Fruit fly (Drosophila melanogaster) whole organism, embryonic: ENCODE results near the gene janB.

Experiments
- Ada2b ChIP-seq: fragments of 200-800 bp; sonication (Bioruptor generic); IDR thresholded peaks from 2 replicates; pipeline ENCODE4 v1.3.6; 2022; ENCODE audit warnings: missing biosample characterization, missing genetic modification characterization
- CG1024 ChIP-seq: fragments of 200-800 bp; sonication (Bioruptor generic); IDR thresholded peaks from 2 replicates; pipeline ENCODE4 v1.3.6; 2022; ENCODE audit warnings: missing biosample characterization, missing genetic modification characterization
- CG11504 ChIP-seq: fragments of 200-800 bp; sonication (Bioruptor generic); optimal IDR thresholded peaks from 3 replicates; lab custom pipeline; 2019; ENCODE audit warnings: missing biosample characterization, mild to moderate bottlenecking, missing genetic modification characterization, moderate library complexity
- CG14441 ChIP-seq: fragments of 200-800 bp; sonication (Bioruptor generic); IDR thresholded peaks from 2 replicates; pipeline ENCODE4 v1.3.6; 2022; ENCODE audit warnings: missing biosample characterization, missing genetic modification characterization
- CG15696 ChIP-seq: fragments of 200-800 bp; sonication (Bioruptor generic); optimal IDR thresholded peaks from 2 replicates; lab custom pipeline; 2019; ENCODE audit warnings: missing biosample characterization, mild to moderate bottlenecking, missing genetic modification characterization, moderate library complexity
- CG1602 ChIP-seq: fragments of 200-800 bp; sonication (Bioruptor generic); optimal IDR thresholded peaks from 3 replicates; lab custom pipeline; 2016; ENCODE audit warnings: missing biosample characterization, missing genetic modification characterization
- CG16863 ChIP-seq: fragments of 200-800 bp; sonication (Bioruptor generic); optimal IDR thresholded peaks from 3 replicates; lab custom pipeline; 2016; ENCODE audit warnings: missing biosample characterization, missing genetic modification characterization
- CG17361 ChIP-seq: fragments of 200-800 bp; sonication (Bioruptor generic); IDR thresholded peaks from 3 replicates; pipeline ENCODE4 v1.3.6; 2022; ENCODE audit warnings: missing biosample characterization, missing genetic modification characterization
- CG17612 ChIP-seq: fragments of 200-800 bp; sonication (Bioruptor generic); IDR thresholded peaks from 2 replicates; pipeline ENCODE4 v1.3.6; 2022; ENCODE audit warnings: missing biosample characterization, missing genetic modification characterization
- CG3065 ChIP-seq: fragments of 200-800 bp; sonication (Bioruptor generic); optimal IDR thresholded peaks from 2 replicates; lab custom pipeline; 2016; ENCODE audit warnings: missing biosample characterization, missing genetic modification characterization
- CG32767 ChIP-seq: fragments of 200-800 bp; sonication (Bioruptor generic); IDR thresholded peaks from 2 replicates; pipeline ENCODE4 v1.3.6; 2022; ENCODE audit warnings: missing biosample characterization, missing genetic modification characterization
- CG5953 ChIP-seq: fragments of 200-800 bp; sonication (Bioruptor generic); IDR thresholded peaks from 2 replicates; pipeline ENCODE4 v1.3.6; 2022; ENCODE audit warnings: missing biosample characterization, missing genetic modification characterization
- CG6689 ChIP-seq: fragments of 200-800 bp; sonication (Bioruptor generic); IDR thresholded peaks from 2 replicates; pipeline ENCODE4 v1.3.6; 2022; ENCODE audit warnings: missing biosample characterization, missing genetic modification characterization
- CG6813 ChIP-seq: fragments of 200-800 bp; sonication (Bioruptor generic); optimal IDR thresholded peaks from 2 replicates; lab custom pipeline; 2017; ENCODE audit warnings: missing biosample characterization, missing genetic modification characterization, mild to moderate bottlenecking, moderate library complexity, missing genetic modification reagents
- CG7271 ChIP-seq: fragments of 200-800 bp; sonication (Bioruptor generic); optimal IDR thresholded peaks from 2 replicates; lab custom pipeline; 2018; ENCODE audit warnings: missing biosample characterization, mild to moderate bottlenecking, missing genetic modification characterization, moderate library complexity
- CG7839 ChIP-seq: fragments of 200-800 bp; sonication (Bioruptor generic); optimal IDR thresholded peaks from 3 replicates; lab custom pipeline; 2018; ENCODE audit warnings: missing biosample characterization, mild to moderate bottlenecking, missing genetic modification characterization, moderate library complexity
- CG8944 ChIP-seq: fragments of 200-800 bp; sonication (Bioruptor generic); optimal IDR thresholded peaks from 3 replicates; lab custom pipeline; 2016; ENCODE audit warnings: missing biosample characterization, missing genetic modification characterization
- CG9817 ChIP-seq: fragments of 200-800 bp; sonication (Bioruptor generic); optimal IDR thresholded peaks from 2 replicates; lab custom pipeline; 2018; ENCODE audit warnings: missing biosample characterization, mild to moderate bottlenecking, missing genetic modification characterization, moderate library complexity
- Chrac-16 ChIP-seq: fragments of 200-800 bp; sonication (Bioruptor generic); optimal IDR thresholded peaks from 3 replicates; lab custom pipeline; 2016; ENCODE audit warnings: missing biosample characterization, missing genetic modification characterization
- Doc3 ChIP-seq: fragments of 200-800 bp; sonication (Bioruptor generic); IDR thresholded peaks from 3 replicates; pipeline ENCODE4 v1.3.6; 2022; ENCODE audit warnings: missing biosample characterization, missing genetic modification characterization; ENCODE audit not compliant: partially characterized antibody
- Dp ChIP-seq: fragments of 200-800 bp; sonication (Bioruptor generic); optimal IDR thresholded peaks from 2 replicates; lab custom pipeline; 2018; ENCODE audit warnings: missing biosample characterization, mild to moderate bottlenecking, missing genetic modification characterization, moderate library complexity
- E2f2 ChIP-seq: fragments of 200-800 bp; sonication (Bioruptor generic); IDR thresholded peaks from 2 replicates; pipeline ENCODE4 v1.3.6; 2022; ENCODE audit warnings: missing biosample characterization, missing genetic modification characterization
- Hr3 ChIP-seq: fragments of 200-800 bp; sonication (Bioruptor generic); optimal IDR thresholded peaks from 3 replicates; lab custom pipeline; 2016; ENCODE audit warnings: missing biosample characterization, missing genetic modification characterization
- Lim3 ChIP-seq: fragments of 200-800 bp; sonication (Bioruptor generic); IDR thresholded peaks from 2 replicates; pipeline ENCODE4 v1.3.6; 2022; ENCODE audit warnings: missing biosample characterization, missing genetic modification characterization
- MBD-R2 ChIP-seq: fragments of 200-800 bp; sonication (Bioruptor generic); IDR thresholded peaks from 2 replicates; pipeline ENCODE4 v1.3.6; 2022; ENCODE audit warnings: missing biosample characterization, missing genetic modification characterization
- Meics ChIP-seq: fragments of 200-800 bp; sonication (Bioruptor generic); optimal IDR thresholded peaks from 2 replicates; lab custom pipeline; 2017; ENCODE audit warnings: missing biosample characterization, mild to moderate bottlenecking, missing genetic modification characterization
- Nf-YC ChIP-seq: fragments of 200-800 bp; optimal IDR thresholded peaks from 3 replicates; lab custom pipeline; 2019; ENCODE audit warnings: missing biosample characterization, mild to moderate bottlenecking, missing genetic modification characterization, moderate library complexity
- Oaz ChIP-seq: fragments of 200-800 bp; sonication (Bioruptor generic); IDR thresholded peaks from 2 replicates; pipeline ENCODE4 v1.3.6; 2022; ENCODE audit warnings: missing biosample characterization, missing genetic modification characterization
- PHDP ChIP-seq: fragments of 200-800 bp; sonication (Bioruptor generic); optimal IDR thresholded peaks from 3 replicates; lab custom pipeline; 2018; ENCODE audit warnings: missing biosample characterization, mild to moderate bottlenecking, missing genetic modification characterization, moderate library complexity
- Sry-β ChIP-seq: fragments of 200-800 bp; sonication (Bioruptor generic); optimal IDR thresholded peaks from 2 replicates; lab custom pipeline; 2018; ENCODE audit warnings: missing biosample characterization, mild to moderate bottlenecking, missing genetic modification characterization, moderate library complexity
- Xbp1 ChIP-seq: fragments of 200-800 bp; sonication (Bioruptor generic); optimal IDR thresholded peaks from 3 replicates; lab custom pipeline; 2016; ENCODE audit warnings: missing biosample characterization, mild to moderate bottlenecking, missing genetic modification characterization
- amos ChIP-seq: fragments of 200-800 bp; sonication (Bioruptor generic); IDR thresholded peaks from 2 replicates; pipeline ENCODE4 v1.3.6; 2022; ENCODE audit warnings: missing biosample characterization, missing genetic modification characterization; ENCODE audit not compliant: partially characterized antibody
- bsh ChIP-seq, 2 experiments: fragments of 200-800 bp; sonication (Bioruptor generic); optimal IDR thresholded peaks; 2 replicates each; lab custom pipeline; 2017 to 2018; ENCODE audit warnings: mild to moderate bottlenecking in 2 of 2, missing biosample characterization in 2 of 2, missing genetic modification characterization in 2 of 2, moderate library complexity in 1 of 2
- cad ChIP-seq: fragments of >200 bp; optimal IDR thresholded peaks from 2 replicates; lab custom pipeline; 2017; ENCODE audit warnings: missing biosample characterization, missing genetic modification characterization
- chn ChIP-seq: fragments of 200-800 bp; sonication (Bioruptor generic); optimal IDR thresholded peaks from 2 replicates; lab custom pipeline; 2016; ENCODE audit warnings: missing biosample characterization, missing genetic modification characterization
- crc ChIP-seq: fragments of 200-800 bp; sonication (Bioruptor generic); optimal IDR thresholded peaks from 2 replicates; lab custom pipeline; 2016; ENCODE audit warnings: missing biosample characterization, missing genetic modification characterization
- dmrt99B ChIP-seq: fragments of 200-800 bp; sonication (Bioruptor generic); optimal IDR thresholded peaks from 2 replicates; lab custom pipeline; 2018; ENCODE audit warnings: missing biosample characterization, mild to moderate bottlenecking, missing genetic modification characterization, moderate library complexity
- esg ChIP-seq: fragments of 200-800 bp; sonication (Bioruptor generic); conservative IDR thresholded peaks from 2 replicates; pipeline ENCODE4 v1.3.6; 2022; ENCODE audit warnings: missing biosample characterization, missing genetic modification characterization
- exex ChIP-seq: fragments of 200-800 bp; sonication (Bioruptor generic); optimal IDR thresholded peaks from 4 replicates; lab custom pipeline; 2018; ENCODE audit warnings: missing biosample characterization, mild to moderate bottlenecking, missing genetic modification characterization, moderate library complexity
- fd96Cb ChIP-seq: fragments of 200-800 bp; sonication (Bioruptor generic); optimal IDR thresholded peaks from 2 replicates; lab custom pipeline; 2018; ENCODE audit warnings: missing biosample characterization, mild to moderate bottlenecking, missing genetic modification characterization, moderate library complexity
- gro ChIP-seq: fragments of 200-800 bp; sonication (Bioruptor generic); optimal IDR thresholded peaks from 2 replicates; lab custom pipeline; 2016; ENCODE audit warnings: missing biosample characterization, missing genetic modification characterization
- insv ChIP-seq, 2 experiments: fragments of 200-800 bp; sonication (Bioruptor generic); optimal IDR thresholded peaks; 3 replicates each; lab custom pipeline; 2016 to 2018; ENCODE audit warnings: missing biosample characterization in 2 of 2, missing genetic modification characterization in 2 of 2
- jumu ChIP-seq: fragments of 200-800 bp; sonication (Bioruptor generic); optimal IDR thresholded peaks from 3 replicates; lab custom pipeline; 2016; ENCODE audit warnings: missing biosample characterization, missing genetic modification characterization
- lola ChIP-seq, 3 experiments: fragments of >200 bp in 2 of 3; fragments of 200-800 bp in 1 of 3; sonication (Bioruptor generic) in 1 of 3; optimal IDR thresholded peaks; 2 replicates each; lab custom pipeline; 2017 to 2019; ENCODE audit warnings: missing biosample characterization in 3 of 3, missing genetic modification characterization in 3 of 3, mild to moderate bottlenecking in 1 of 3, moderate library complexity in 1 of 3
- pnt ChIP-seq: fragments of 200-800 bp; sonication (Bioruptor generic); optimal IDR thresholded peaks from 3 replicates; lab custom pipeline; 2016; ENCODE audit warnings: missing biosample characterization, missing genetic modification characterization
- prd ChIP-seq, 3 experiments: fragments of >200 bp in 2 of 3; fragments of 200-800 bp in 1 of 3; sonication (Bioruptor generic) in 1 of 3; optimal IDR thresholded peaks in 2 of 3; IDR thresholded peaks in 1 of 3; 2 replicates in 2 of 3; 3 replicates in 1 of 3; pipeline versions ENCODE4 v1.3.6 to Lab custom; 2017 to 2022; ENCODE audit warnings: missing biosample characterization in 1 of 3, missing genetic modification characterization in 1 of 3
- sob ChIP-seq: fragments of 200-800 bp; sonication (Bioruptor generic); IDR thresholded peaks from 2 replicates; pipeline ENCODE4 v1.3.6; 2022; ENCODE audit warnings: missing biosample characterization, missing genetic modification characterization
- vfl ChIP-seq: fragments of 200-800 bp; sonication (Bioruptor generic); optimal IDR thresholded peaks from 2 replicates; lab custom pipeline; 2016; ENCODE audit warnings: missing biosample characterization, missing genetic modification characterization
- zen ChIP-seq: fragments of 200-800 bp; sonication (Bioruptor generic); optimal IDR thresholded peaks from 3 replicates; lab custom pipeline; 2018; ENCODE audit warnings: missing biosample characterization, mild to moderate bottlenecking, missing genetic modification characterization, moderate library complexity

janB gene

DNA sequence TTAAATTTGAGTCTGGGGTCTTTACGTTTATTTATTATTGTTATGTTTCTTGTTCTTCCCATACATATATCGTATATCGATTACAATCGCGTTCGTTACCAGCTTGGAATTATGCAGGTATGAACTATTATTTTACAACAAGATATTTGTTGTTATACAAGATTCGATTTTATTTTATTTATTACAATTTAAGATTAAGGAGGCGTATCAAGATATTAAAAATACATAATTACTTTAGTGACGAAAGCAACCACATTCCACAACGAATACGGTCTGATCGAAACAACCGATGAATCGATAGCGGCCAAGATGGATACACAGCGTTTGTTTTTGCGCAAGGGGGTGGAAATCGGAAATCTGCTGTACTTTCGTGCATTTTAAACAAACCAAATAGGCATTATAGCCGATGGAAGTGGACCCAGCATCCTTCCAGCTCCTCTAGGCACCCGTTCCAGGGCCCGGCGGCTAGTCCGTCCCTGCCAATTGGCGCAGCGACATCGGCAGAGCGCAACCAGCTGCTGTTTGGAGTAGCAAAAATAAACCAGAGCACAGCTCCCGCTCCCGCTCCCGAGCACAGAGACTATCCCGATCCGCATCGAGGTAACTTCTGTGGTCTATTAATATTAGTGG is 40.8 kb downstream of the janB start, which contains the start of the genes CG15525 and CG11504 (continued):
- TF ChIP-seq Doc3 (peak; percentile 83), CG32767 (GFP tag; lab: Robert Waterston, UW) (peak; percentile 92), CG9817 (tag; lab: Kevin White, UChicago) (peak; percentile 22), E2f2 (GFP tag; lab: Robert Waterston, UW) (peak; percentile 50), sob (GFP tag; lab: Robert Waterston, UW) (peak; percentile 67), Oaz (GFP tag; lab: Robert Waterston, UW) (no peak), Ada2b (GFP tag; lab: Robert Waterston, UW) (peak; percentile 36; the same call in 1 of the 2 replicates), chn (peak; percentile 47), CG7839 (no peak), Hr3 (GFP tag; lab: Kevin White, UChicago) (peak; percentile 48), lola (GFP tag; optimal IDR thresholded peaks at IDR 0.05; lab: Kevin White, UChicago) (peak in 1 of 3 experiments; percentile 18), gro (peak; percentile 53), CG6813 (GFP tag; lab: Kevin White, UChicago) (no peak), cad (no peak), zen (tag; lab: Kevin White, UChicago) (peak; percentile 32), CG16863 (GFP tag; lab: Kevin White, UChicago) (peak; percentile 17), Lim3 (GFP tag; lab: Robert Waterston, UW) (no peak), vfl (peak; percentile 34), esg (GFP tag; lab: Robert Waterston, UW) (peak; percentile 72), Meics (GFP tag; lab: Kevin White, UChicago) (peak; percentile 100), CG7271 (tag; lab: Kevin White, UChicago) (no peak), CG1602 (GFP tag; lab: Kevin White, UChicago) (peak; percentile 52), Nf-YC (tag; lab: Kevin White, UChicago) (no peak), pnt (peak; percentile 24), insv (GFP tag; optimal IDR thresholded peaks at IDR 0.05; lab: Kevin White, UChicago) (peak in 1 of 2 experiments; percentile 7), exex (tag; lab: Kevin White, UChicago) (no peak), jumu (peak; percentile 18), amos (peak; percentile 79), fd96Cb (tag; lab: Kevin White, UChicago) (peak; percentile 33), PHDP (no peak), Xbp1 (GFP tag; lab: Kevin White, UChicago) (peak; percentile 72), prd (optimal IDR thresholded peaks at IDR 0.05; lab: Kevin White, UChicago) (no peak), prd (GFP tag; IDR thresholded peaks at IDR 0.05; lab: Robert Waterston, UW) (peak; percentile 82), MBD-R2 (GFP tag; lab: Robert Waterston, UW) (peak; percentile 95), Sry-β (GFP tag; lab: Kevin White, UChicago) (no peak), CG14441 (GFP tag; lab: Robert Waterston, UW) (peak; percentile 65), bsh (GFP tag; optimal IDR thresholded peaks at IDR 0.05; lab: Kevin White, UChicago) (peak in 1 of 2 experiments; percentile 44), dmrt99B (tag; lab: Kevin White, UChicago) (no peak), CG17361 (GFP tag; lab: Robert Waterston, UW) (no peak; the same call in 1 of the 3 replicates), CG1024 (peak; percentile 34; the same call in 1 of the 2 replicates), crc (GFP tag; lab: Kevin White, UChicago) (no peak), CG11504 (tag; lab: Kevin White, UChicago) (no peak), CG8944 (GFP tag; lab: Kevin White, UChicago) (peak; percentile 8), CG3065 (GFP tag; lab: Kevin White, UChicago) (peak; percentile 2), Chrac-16 (GFP tag; lab: Kevin White, UChicago) (peak; percentile 54), CG17612 (GFP tag; lab: Robert Waterston, UW) (no peak), CG15696 (tag; lab: Kevin White, UChicago) (no peak), CG5953 (GFP tag; lab: Robert Waterston, UW) (peak; percentile 38; the same call in 1 of the 2 replicates), CG6689 (GFP tag; lab: Robert Waterston, UW) (peak; percentile 53; the same call in 1 of the 2 replicates), Dp (peak; percentile 32)
